Worm (Caenorhabditis elegans) whole organism, late embryonic: ENCODE data around the gene lsy-2.
A peak's percentile ranks its signal among the peaks of the same experiment; 100 is the strongest.

Experiments used
- C08G9.2 ChIP-seq: sonication (generic microtip); optimal IDR thresholded peaks from 2 replicates; lab custom pipeline; 2016; ENCODE audit warnings: mild to moderate bottlenecking, missing genetic modification characterization, moderate library complexity, missing compliant biosample characterization
- C38D4.7 ChIP-seq: fragments of 200-800 bp; sonication (Bioruptor generic); optimal IDR thresholded peaks from 2 replicates; lab custom pipeline; 2018; ENCODE audit warnings: mild to moderate bottlenecking, missing genetic modification characterization, moderate library complexity, missing compliant biosample characterization
- K02D7.2 ChIP-seq: sonication (generic microtip); optimal IDR thresholded peaks from 2 replicates; lab custom pipeline; 2017; ENCODE audit warnings: mild to moderate bottlenecking, missing genetic modification characterization, missing compliant biosample characterization
- K09A11.1 ChIP-seq: sonication (generic microtip); optimal IDR thresholded peaks from 2 replicates; lab custom pipeline; 2017; ENCODE audit warnings: antibody characterized with exemption, mild to moderate bottlenecking, missing genetic modification characterization, missing compliant biosample characterization; ENCODE audit not compliant: insufficient read depth
- Y22D7AL.16 ChIP-seq: sonication (generic microtip); optimal IDR thresholded peaks from 2 replicates; lab custom pipeline; 2016; ENCODE audit warnings: missing genetic modification characterization, missing compliant biosample characterization
- ahr-1 ChIP-seq: sonication (generic microtip); optimal IDR thresholded peaks from 2 replicates; lab custom pipeline; 2016; ENCODE audit warnings: missing genetic modification characterization, missing compliant biosample characterization
- ama-1 ChIP-seq: fragments of 150-350 bp; optimal IDR thresholded peaks from 2 replicates; lab custom pipeline; 2014
- ceh-14 ChIP-seq: sonication (generic microtip); optimal IDR thresholded peaks from 2 replicates; lab custom pipeline; 2016; ENCODE audit warnings: missing genotype, missing genetic modification characterization, missing compliant biosample characterization
- ceh-2 ChIP-seq: sonication (generic microtip); optimal IDR thresholded peaks from 2 replicates; lab custom pipeline; 2016; ENCODE audit warnings: missing genotype, missing genetic modification characterization, missing compliant biosample characterization
- ceh-30 ChIP-seq: fragments of 150-350 bp; optimal IDR thresholded peaks from 2 replicates; lab custom pipeline; 2014; ENCODE audit warnings: missing biosample characterization, missing genetic modification characterization
- ceh-31 ChIP-seq: sonication (generic microtip); optimal IDR thresholded peaks from 2 replicates; lab custom pipeline; 2016; ENCODE audit warnings: missing genetic modification characterization, missing compliant biosample characterization
- ceh-34 ChIP-seq: sonication (generic microtip); optimal IDR thresholded peaks from 2 replicates; lab custom pipeline; 2016; ENCODE audit warnings: mild to moderate bottlenecking, missing genetic modification characterization, missing compliant biosample characterization
- ceh-45 ChIP-seq: fragments of 200-800 bp; sonication (Bioruptor generic); IDR thresholded peaks from 2 replicates; pipeline ENCODE4 v1.3.6; 2022; ENCODE audit warnings: missing genetic modification reagents, missing genetic modification characterization, missing compliant biosample characterization
- ceh-48 ChIP-seq: sonication (generic microtip); optimal IDR thresholded peaks from 2 replicates; lab custom pipeline; 2016; ENCODE audit warnings: missing genetic modification characterization, inconsistent platforms, missing compliant biosample characterization
- ceh-6 ChIP-seq: fragments of 200-800 bp; sonication (Bioruptor generic); optimal IDR thresholded peaks from 2 replicates; lab custom pipeline; 2018; ENCODE audit warnings: mild to moderate bottlenecking, missing genetic modification characterization, missing compliant biosample characterization
- ceh-9 ChIP-seq: sonication (generic microtip); optimal IDR thresholded peaks from 2 replicates; lab custom pipeline; 2016; ENCODE audit warnings: mild to moderate bottlenecking, missing genetic modification characterization, inconsistent platforms, missing compliant biosample characterization
- che-1 ChIP-seq: sonication (generic microtip); optimal IDR thresholded peaks from 2 replicates; lab custom pipeline; 2016; ENCODE audit warnings: mild to moderate bottlenecking, missing genetic modification characterization, missing compliant biosample characterization
- dve-1 ChIP-seq: sonication (generic microtip); optimal IDR thresholded peaks from 2 replicates; lab custom pipeline; 2017; ENCODE audit warnings: antibody characterized with exemption, mild to moderate bottlenecking, missing genetic modification characterization, missing compliant biosample characterization
- elt-2 ChIP-seq: sonication (generic microtip); optimal IDR thresholded peaks from 2 replicates; lab custom pipeline; 2016; ENCODE audit warnings: missing genetic modification reagents, missing genetic modification characterization, missing compliant biosample characterization
- elt-4 ChIP-seq: sonication (generic microtip); optimal IDR thresholded peaks from 2 replicates; lab custom pipeline; 2016; ENCODE audit warnings: missing genetic modification characterization, missing compliant biosample characterization
- ets-4 ChIP-seq: sonication (generic microtip); optimal IDR thresholded peaks from 2 replicates; lab custom pipeline; 2016; ENCODE audit warnings: missing genetic modification characterization, missing compliant biosample characterization
- eyg-1 ChIP-seq: sonication (generic microtip); optimal IDR thresholded peaks from 2 replicates; lab custom pipeline; 2016; ENCODE audit warnings: missing genotype, missing genetic modification characterization, missing compliant biosample characterization
- fkh-10 ChIP-seq: fragments of 150-350 bp; optimal IDR thresholded peaks from 2 replicates; lab custom pipeline; 2014; ENCODE audit warnings: missing biosample characterization, missing genetic modification reagents, missing genetic modification characterization
- fkh-6 ChIP-seq: sonication (generic microtip); optimal IDR thresholded peaks from 2 replicates; lab custom pipeline; 2016; ENCODE audit warnings: missing genetic modification characterization, missing compliant biosample characterization
- gmeb-2 ChIP-seq: sonication (generic microtip); optimal IDR thresholded peaks from 2 replicates; lab custom pipeline; 2016; ENCODE audit warnings: missing genetic modification characterization, inconsistent platforms, missing compliant biosample characterization
- hlh-15 ChIP-seq: sonication (generic microtip); optimal IDR thresholded peaks from 2 replicates; lab custom pipeline; 2016; ENCODE audit warnings: missing genetic modification characterization, missing compliant biosample characterization
- madf-2 ChIP-seq: sonication (generic microtip); optimal IDR thresholded peaks from 2 replicates; lab custom pipeline; 2017; ENCODE audit warnings: missing genetic modification characterization, missing compliant biosample characterization
- mec-3 ChIP-seq: sonication (generic microtip); optimal IDR thresholded peaks from 2 replicates; lab custom pipeline; 2016; ENCODE audit warnings: borderline replicate concordance, missing genetic modification characterization, missing compliant biosample characterization
- npax-4 ChIP-seq: sonication (generic microtip); optimal IDR thresholded peaks from 2 replicates; lab custom pipeline; 2016; ENCODE audit warnings: missing genetic modification characterization, missing compliant biosample characterization
- odd-2 ChIP-seq: sonication (generic microtip); optimal IDR thresholded peaks from 2 replicates; lab custom pipeline; 2017; ENCODE audit warnings: antibody characterized with exemption, mild to moderate bottlenecking, missing genetic modification characterization, missing compliant biosample characterization
- pag-3 ChIP-seq: sonication (generic microtip); optimal IDR thresholded peaks from 2 replicates; lab custom pipeline; 2016; ENCODE audit warnings: missing compliant biosample characterization, missing genetic modification characterization, borderline replicate concordance
- pat-9 ChIP-seq: fragments of 200-800 bp; sonication (Bioruptor generic); optimal IDR thresholded peaks from 2 replicates; lab custom pipeline; 2018; ENCODE audit warnings: mild to moderate bottlenecking, missing genetic modification characterization, moderate library complexity, missing compliant biosample characterization
- pax-1 ChIP-seq: fragments of 150-350 bp; optimal IDR thresholded peaks from 2 replicates; lab custom pipeline; 2014; ENCODE audit warnings: missing biosample characterization, missing genetic modification characterization
- pqm-1 ChIP-seq: sonication (generic microtip); optimal IDR thresholded peaks from 2 replicates; lab custom pipeline; 2016; ENCODE audit warnings: missing genetic modification characterization, missing compliant biosample characterization
- pros-1 ChIP-seq: fragments of 150-350 bp; optimal IDR thresholded peaks from 2 replicates; lab custom pipeline; 2014; ENCODE audit warnings: missing biosample characterization, missing genetic modification reagents, missing genetic modification characterization
- rnt-1 ChIP-seq: sonication (generic microtip); optimal IDR thresholded peaks from 2 replicates; lab custom pipeline; 2016; ENCODE audit warnings: missing genetic modification characterization, missing compliant biosample characterization
- sdc-2 ChIP-seq: sonication (generic microtip); optimal IDR thresholded peaks from 2 replicates; lab custom pipeline; 2016; ENCODE audit warnings: missing genotype, missing genetic modification characterization, missing compliant biosample characterization
- sox-2 ChIP-seq: fragments of 200-800 bp; sonication (Bioruptor generic); IDR thresholded peaks from 2 replicates; pipeline ENCODE4 v1.3.6; 2022; ENCODE audit warnings: missing genetic modification reagents, missing genetic modification characterization, missing compliant biosample characterization
- tbx-2 ChIP-seq: sonication (generic microtip); optimal IDR thresholded peaks from 2 replicates; lab custom pipeline; 2016; ENCODE audit warnings: missing genetic modification characterization, missing compliant biosample characterization
- tbx-7 ChIP-seq: sonication (generic microtip); optimal IDR thresholded peaks from 2 replicates; lab custom pipeline; 2016; ENCODE audit warnings: missing genotype, missing genetic modification characterization, missing compliant biosample characterization
- ttx-3 ChIP-seq: sonication (generic microtip); optimal IDR thresholded peaks from 2 replicates; lab custom pipeline; 2016; ENCODE audit warnings: missing genetic modification reagents, missing genetic modification characterization, missing compliant biosample characterization
- unc-42 ChIP-seq: sonication (generic microtip); optimal IDR thresholded peaks from 2 replicates; lab custom pipeline; 2016; ENCODE audit warnings: missing genotype, missing genetic modification characterization, missing compliant biosample characterization
- unc-55 ChIP-seq: sonication (generic microtip); optimal IDR thresholded peaks from 2 replicates; lab custom pipeline; 2017; ENCODE audit warnings: missing biosample characterization, missing genetic modification reagents, missing genetic modification characterization
- unc-86 ChIP-seq: sonication (generic microtip); optimal IDR thresholded peaks from 2 replicates; lab custom pipeline; 2016; ENCODE audit warnings: missing genetic modification characterization, missing compliant biosample characterization
- zip-5 ChIP-seq: sonication (generic microtip); optimal IDR thresholded peaks from 2 replicates; lab custom pipeline; 2016; ENCODE audit warnings: missing genetic modification characterization, missing compliant biosample characterization

Gene lsy-2

ce11 chrX:2040877-2041276 is 48.6 kb upstream of the lsy-2 start:
- TF ChIP-seq sox-2 (GFP tag; lab: Robert Waterston, UW) (no peak), rnt-1 (tag; lab: Kevin White, UChicago) (no peak), fkh-10 (GFP tag; lab: Kevin White, UChicago) (no peak), ahr-1 (tag; lab: Kevin White, UChicago) (no peak), mec-3 (tag; lab: Kevin White, UChicago) (no peak), pax-1 (no peak), sdc-2 (tag; lab: Kevin White, UChicago) (no peak), gmeb-2 (tag; lab: Kevin White, UChicago) (no peak), Y22D7AL.16 (tag; lab: Kevin White, UChicago) (no peak), pat-9 (no peak), dve-1 (tag; lab: Kevin White, UChicago) (no peak), fkh-6 (no peak), tbx-2 (tag; lab: Kevin White, UChicago) (no peak), ets-4 (no peak), ceh-2 (no peak), pros-1 (tag; lab: Kevin White, UChicago) (no peak), unc-55 (no peak), ceh-34 (tag; lab: Kevin White, UChicago) (no peak), hlh-15 (tag; lab: Kevin White, UChicago) (no peak), eyg-1 (tag; lab: Kevin White, UChicago) (no peak)
- TF ChIP-seq, all 69 proteins: peak for 0

ce11 chrX:2041448-2042138 is 47.9 kb upstream of the lsy-2 start:
- no peak for TF ChIP-seq che-1 (tag; lab: Kevin White, UChicago)
- TF ChIP-seq ahr-1 (tag; lab: Kevin White, UChicago), result no peak
- TF ChIP-seq odd-2, result no peak
- no peak for TF ChIP-seq dve-1 (tag; lab: Kevin White, UChicago)
- no peak for TF ChIP-seq madf-2

- TF ChIP-seq gmeb-2 (tag; lab: Kevin White, UChicago) (no peak), ceh-34 (tag; lab: Kevin White, UChicago) (peak; percentile 86)
Observed at ce11 chrX:2042621-2043020, 46.9 kb upstream of the lsy-2 start.

ce11 chrX:2043224-2043623 is 46.3 kb upstream of the lsy-2 start:
- TF ChIP-seq madf-2 (no peak), rnt-1 (tag; lab: Kevin White, UChicago) (no peak), ceh-48 (no peak), pat-9 (no peak), pag-3 (tag; lab: Kevin White, UChicago) (no peak), hlh-15 (tag; lab: Kevin White, UChicago) (no peak), pqm-1 (tag; lab: Kevin White, UChicago) (no peak), ceh-30 (tag; lab: Kevin White, UChicago) (no peak), dve-1 (tag; lab: Kevin White, UChicago) (no peak), C08G9.2 (tag; lab: Kevin White, UChicago) (no peak), Y22D7AL.16 (tag; lab: Kevin White, UChicago) (no peak), zip-5 (tag; lab: Kevin White, UChicago) (no peak), ceh-9 (tag; lab: Kevin White, UChicago) (no peak), sox-2 (GFP tag; lab: Robert Waterston, UW) (peak; percentile 30; the same call in 1 of the 2 replicates), unc-42 (peak; percentile 41), ceh-31 (tag; lab: Kevin White, UChicago) (peak; percentile 56), K02D7.2 (tag; lab: Kevin White, UChicago) (no peak), npax-4 (tag; lab: Kevin White, UChicago) (no peak), C38D4.7 (GFP tag; lab: Kevin White, UChicago) (no peak), fkh-6 (no peak), ets-4 (no peak), ama-1 (lab: Kevin White, UChicago) (no peak), unc-86 (tag; lab: Kevin White, UChicago) (no peak), ceh-2 (peak; percentile 58), K09A11.1 (tag; lab: Kevin White, UChicago) (no peak), ceh-14 (tag; lab: Kevin White, UChicago) (no peak), odd-2 (no peak), elt-4 (tag; lab: Kevin White, UChicago) (no peak), ttx-3 (no peak), ceh-45 (GFP tag; lab: Robert Waterston, UW) (no peak), che-1 (tag; lab: Kevin White, UChicago) (no peak), mec-3 (tag; lab: Kevin White, UChicago) (no peak), ceh-6 (GFP tag; lab: Kevin White, UChicago) (peak; percentile 30), tbx-7 (tag; lab: Kevin White, UChicago) (no peak), elt-2 (tag; lab: Kevin White, UChicago) (no peak)
